Worm (Caenorhabditis elegans) whole organism, L4 larva: ENCODE results near the gene ida-1.

Experiments used
- D1046.2 ChIP-seq: fragments of 200-800 bp; sonication (Bioruptor generic); IDR thresholded peaks from 2 replicates; pipeline ENCODE4 v1.3.6; 2022; ENCODE audit warnings: missing genetic modification characterization, missing compliant biosample characterization
- F10B5.3 ChIP-seq: sonication (generic microtip); optimal IDR thresholded peaks from 2 replicates; lab custom pipeline; 2016; ENCODE audit warnings: mild to moderate bottlenecking, missing genetic modification characterization, missing compliant biosample characterization
- F37D6.2 ChIP-seq: sonication (generic microtip); optimal IDR thresholded peaks from 2 replicates; lab custom pipeline; 2016; ENCODE audit warnings: mild to moderate bottlenecking, missing genetic modification characterization, missing compliant biosample characterization
- T20F7.1 ChIP-seq: fragments of 200-800 bp; sonication (Bioruptor generic); optimal IDR thresholded peaks from 2 replicates; lab custom pipeline; 2018; ENCODE audit warnings: mild to moderate bottlenecking, missing genetic modification characterization, missing compliant biosample characterization
- Y5F2A.4 ChIP-seq: fragments of 200-800 bp; sonication (Bioruptor generic); optimal IDR thresholded peaks from 2 replicates; lab custom pipeline; 2018; ENCODE audit warnings: mild to moderate bottlenecking, missing genetic modification characterization, missing compliant biosample characterization
- aha-1 ChIP-seq: fragments of 150-350 bp; peaks from one replicate; lab custom pipeline; 2014; ENCODE audit warnings: missing biosample characterization, missing genetic modification characterization
- aly-2 ChIP-seq: sonication (generic microtip); optimal IDR thresholded peaks from 2 replicates; lab custom pipeline; 2018; ENCODE audit warnings: missing biosample characterization, missing genetic modification characterization
- arid-1 ChIP-seq: fragments of 200-800 bp; sonication (Bioruptor generic); conservative IDR thresholded peaks from 2 replicates; pipeline ENCODE4 v1.3.6; 2022; ENCODE audit warnings: missing genetic modification reagents, missing genetic modification characterization, missing compliant biosample characterization
- attf-4 ChIP-seq: sonication (generic microtip); optimal IDR thresholded peaks from 3 replicates; lab custom pipeline; 2017; ENCODE audit warnings: missing biosample characterization, missing genetic modification characterization
- ceh-20 ChIP-seq: fragments of 200-800 bp; sonication (Bioruptor generic); IDR thresholded peaks from 2 replicates; pipeline ENCODE4 v1.3.6; 2022; ENCODE audit warnings: missing genetic modification reagents, missing genetic modification characterization, missing compliant biosample characterization
- ceh-82 ChIP-seq: sonication (generic microtip); optimal IDR thresholded peaks from 2 replicates; lab custom pipeline; 2017; ENCODE audit warnings: missing biosample characterization, missing genetic modification characterization
- cey-2 ChIP-seq: sonication (generic microtip); optimal IDR thresholded peaks from 3 replicates; lab custom pipeline; 2017; ENCODE audit warnings: missing genetic modification characterization, mild to moderate bottlenecking, missing compliant biosample characterization, antibody characterized with exemption, borderline replicate concordance; ENCODE audit not compliant: insufficient read depth
- daf-12 ChIP-seq: fragments of 150-350 bp; optimal IDR thresholded peaks from 2 replicates; lab custom pipeline; 2014; ENCODE audit warnings: missing biosample characterization, missing genetic modification reagents, missing genetic modification characterization
- daf-19 ChIP-seq: fragments of 200-800 bp; sonication (Bioruptor generic); conservative IDR thresholded peaks from 2 replicates; pipeline ENCODE4 v1.3.6; 2022; ENCODE audit warnings: missing genetic modification characterization, missing compliant biosample characterization
- daf-8 ChIP-seq: fragments of 200-800 bp; sonication (Bioruptor generic); IDR thresholded peaks from 2 replicates; pipeline ENCODE4 v1.3.6; 2022; ENCODE audit warnings: missing genetic modification characterization, missing compliant biosample characterization
- dve-1 ChIP-seq: sonication (generic microtip); optimal IDR thresholded peaks from 2 replicates; lab custom pipeline; 2017; ENCODE audit warnings: antibody characterized with exemption, mild to moderate bottlenecking, missing genetic modification characterization, missing compliant biosample characterization; ENCODE audit not compliant: insufficient read depth
- fkh-10 ChIP-seq: fragments of 150-350 bp; optimal IDR thresholded peaks from 2 replicates; lab custom pipeline; 2014; ENCODE audit warnings: missing biosample characterization, missing genetic modification reagents, missing genetic modification characterization
- jun-1 ChIP-seq: fragments of 150-350 bp; optimal IDR thresholded peaks from 2 replicates; lab custom pipeline; 2014; ENCODE audit warnings: missing biosample characterization, missing genetic modification reagents, missing genetic modification characterization
- lin-13 ChIP-seq: fragments of 150-350 bp; optimal IDR thresholded peaks from 2 replicates; lab custom pipeline; 2014; ENCODE audit warnings: missing biosample characterization, missing genetic modification reagents, missing genetic modification characterization
- lin-39 ChIP-seq: fragments of 150-350 bp; optimal IDR thresholded peaks from 2 replicates; lab custom pipeline; 2014; ENCODE audit warnings: missing biosample characterization, missing genetic modification reagents, missing genetic modification characterization
- madf-5 ChIP-seq, 2 experiments: fragments of 200-800 bp; sonication (Bioruptor generic); IDR thresholded peaks; 2 replicates each; pipeline ENCODE4 v1.3.6; 2022; ENCODE audit warnings: missing compliant biosample characterization in 2 of 2, missing genetic modification characterization in 2 of 2
- madf-9 ChIP-seq: fragments of 200-800 bp; sonication (Bioruptor generic); conservative IDR thresholded peaks from 2 replicates; pipeline ENCODE4 v1.3.6; 2022; ENCODE audit warnings: missing genetic modification reagents, missing genetic modification characterization, missing compliant biosample characterization
- mdl-1 ChIP-seq, 2 experiments: fragments of 150-350 bp in 1 of 2; sonication (generic microtip) in 1 of 2; optimal IDR thresholded peaks; 2 replicates each; lab custom pipeline; 2014 to 2017; ENCODE audit warnings: missing biosample characterization in 2 of 2, missing genetic modification characterization in 2 of 2
- mdt-29 ChIP-seq: fragments of 200-800 bp; sonication (Bioruptor generic); IDR thresholded peaks from 2 replicates; pipeline ENCODE4 v1.3.6; 2022; ENCODE audit warnings: missing genetic modification reagents, missing genetic modification characterization, missing compliant biosample characterization
- mep-1 ChIP-seq: fragments of 150-350 bp; sonication (generic microtip); optimal IDR thresholded peaks from 3 replicates; lab custom pipeline; 2014; ENCODE audit warnings: missing biosample characterization, missing genetic modification characterization
- mes-2 ChIP-seq: sonication (generic microtip); optimal IDR thresholded peaks from 2 replicates; lab custom pipeline; 2016; ENCODE audit warnings: missing genotype, mild to moderate bottlenecking, missing genetic modification characterization, missing compliant biosample characterization; ENCODE audit not compliant: poor library complexity, severe bottlenecking
- mxl-2 ChIP-seq: fragments of 200-800 bp; sonication (Bioruptor generic); conservative IDR thresholded peaks from 2 replicates; pipeline ENCODE4 v1.3.6; 2022; ENCODE audit warnings: missing genetic modification reagents, missing genetic modification characterization, missing compliant biosample characterization
- mxl-3 ChIP-seq: fragments of 200-800 bp; sonication (Bioruptor generic); optimal IDR thresholded peaks from 2 replicates; lab custom pipeline; 2018; ENCODE audit warnings: mild to moderate bottlenecking, missing genetic modification characterization, missing compliant biosample characterization
- nhr-102 ChIP-seq: sonication (generic microtip); optimal IDR thresholded peaks from 2 replicates; lab custom pipeline; 2016; ENCODE audit warnings: mild to moderate bottlenecking, missing genetic modification characterization, moderate library complexity, missing compliant biosample characterization
- nhr-11 ChIP-seq: fragments of 150-350 bp; optimal IDR thresholded peaks from 2 replicates; lab custom pipeline; 2014; ENCODE audit warnings: missing biosample characterization, missing genetic modification characterization
- nhr-237 ChIP-seq: sonication (generic microtip); optimal IDR thresholded peaks from 2 replicates; lab custom pipeline; 2017; ENCODE audit warnings: missing biosample characterization, missing genetic modification characterization
- nhr-28 ChIP-seq: fragments of 150-350 bp; optimal IDR thresholded peaks from 2 replicates; lab custom pipeline; 2014; ENCODE audit warnings: missing biosample characterization, missing genetic modification characterization
- nhr-42 ChIP-seq: fragments of 200-800 bp; sonication (Bioruptor generic); IDR thresholded peaks from 2 replicates; pipeline ENCODE4 v1.3.6; 2022; ENCODE audit warnings: missing genetic modification characterization, missing compliant biosample characterization
- nhr-48 ChIP-seq: sonication (generic microtip); optimal IDR thresholded peaks from 2 replicates; lab custom pipeline; 2016; ENCODE audit warnings: mild to moderate bottlenecking, missing genetic modification characterization, missing compliant biosample characterization
- nhr-76 ChIP-seq: fragments of 150-350 bp; optimal IDR thresholded peaks from 2 replicates; lab custom pipeline; 2014; ENCODE audit warnings: missing biosample characterization, missing genetic modification characterization
- pha-4 ChIP-seq, 2 experiments: fragments of 150-350 bp in 1 of 2; fragments of 200-800 bp in 1 of 2; sonication (Bioruptor generic) in 1 of 2; IDR thresholded peaks in 1 of 2; optimal IDR thresholded peaks in 1 of 2; 2 replicates each; pipeline versions ENCODE4 v1.3.6 to Lab custom; 2014 to 2022; ENCODE audit warnings: missing genetic modification characterization in 2 of 2, missing genetic modification reagents in 2 of 2, missing biosample characterization in 1 of 2, missing compliant biosample characterization in 1 of 2
- php-3 ChIP-seq: fragments of 200-800 bp; sonication (Bioruptor generic); IDR thresholded peaks from 2 replicates; pipeline ENCODE4 v1.3.6; 2022; ENCODE audit warnings: missing genetic modification reagents, missing genetic modification characterization, missing compliant biosample characterization
- pqm-1 ChIP-seq: sonication (generic microtip); optimal IDR thresholded peaks from 2 replicates; lab custom pipeline; 2017; ENCODE audit warnings: missing biosample characterization, missing genetic modification characterization
- rbr-2 ChIP-seq: sonication (generic microtip); optimal IDR thresholded peaks from 2 replicates; lab custom pipeline; 2016; ENCODE audit warnings: missing genotype, missing genetic modification characterization, missing compliant biosample characterization
- saeg-2 ChIP-seq: fragments of 200-800 bp; sonication (Bioruptor generic); IDR thresholded peaks from 2 replicates; pipeline ENCODE4 v1.3.6; 2022; ENCODE audit warnings: missing genetic modification reagents, missing genetic modification characterization, missing compliant biosample characterization
- sdz-12 ChIP-seq: fragments of 200-800 bp; sonication (Bioruptor generic); optimal IDR thresholded peaks from 2 replicates; lab custom pipeline; 2018; ENCODE audit warnings: mild to moderate bottlenecking, missing genetic modification characterization, missing compliant biosample characterization
- set-16 ChIP-seq: fragments of 200-800 bp; sonication (Bioruptor generic); IDR thresholded peaks from 2 replicates; pipeline ENCODE4 v1.3.6; 2022; ENCODE audit warnings: missing genetic modification reagents, missing genetic modification characterization, missing compliant biosample characterization
- spr-3 ChIP-seq: fragments of 200-800 bp; sonication (Bioruptor generic); optimal IDR thresholded peaks from 2 replicates; lab custom pipeline; 2018; ENCODE audit warnings: mild to moderate bottlenecking, missing genetic modification characterization, missing compliant biosample characterization
- tag-97 ChIP-seq: fragments of 200-800 bp; sonication (Bioruptor generic); IDR thresholded peaks from 2 replicates; pipeline ENCODE4 v1.3.6; 2022; ENCODE audit warnings: missing genetic modification characterization, missing compliant biosample characterization
- tra-1 ChIP-seq: fragments of 200-800 bp; sonication (Bioruptor generic); IDR thresholded peaks from 2 replicates; pipeline ENCODE4 v1.3.6; 2022; ENCODE audit warnings: missing genetic modification reagents, missing genetic modification characterization, missing compliant biosample characterization
- unc-130 ChIP-seq: sonication (generic microtip); optimal IDR thresholded peaks from 2 replicates; lab custom pipeline; 2016; ENCODE audit warnings: missing genetic modification reagents, missing genetic modification characterization, missing compliant biosample characterization
- unc-62 ChIP-seq, 3 experiments: fragments of 150-350 bp in 1 of 3; sonication (generic microtip); optimal IDR thresholded peaks in 2 of 3; peaks in 1 of 3; 1 replicate in 1 of 3; 2 replicates in 2 of 3; lab custom pipeline; 2014 to 2017; ENCODE audit warnings: missing biosample characterization in 3 of 3, missing genetic modification characterization in 3 of 3, missing genetic modification reagents in 3 of 3, missing genotype in 1 of 3
- vab-7 ChIP-seq: fragments of 200-800 bp; sonication (Bioruptor generic); IDR thresholded peaks from 2 replicates; pipeline ENCODE4 v1.3.6; 2022; ENCODE audit warnings: missing genetic modification reagents, missing genetic modification characterization, missing compliant biosample characterization
- zfp-2 ChIP-seq: sonication (generic microtip); optimal IDR thresholded peaks from 2 replicates; lab custom pipeline; 2016; ENCODE audit warnings: mild to moderate bottlenecking, missing genetic modification characterization, missing compliant biosample characterization
- zip-2 ChIP-seq: fragments of 150-350 bp; optimal IDR thresholded peaks from 2 replicates; lab custom pipeline; 2014; ENCODE audit warnings: missing biosample characterization, missing genetic modification characterization
- ztf-11 ChIP-seq: fragments of 150-350 bp; optimal IDR thresholded peaks from 2 replicates; lab custom pipeline; 2014; ENCODE audit warnings: missing biosample characterization, missing genetic modification characterization

Gene ida-1

DNA sequence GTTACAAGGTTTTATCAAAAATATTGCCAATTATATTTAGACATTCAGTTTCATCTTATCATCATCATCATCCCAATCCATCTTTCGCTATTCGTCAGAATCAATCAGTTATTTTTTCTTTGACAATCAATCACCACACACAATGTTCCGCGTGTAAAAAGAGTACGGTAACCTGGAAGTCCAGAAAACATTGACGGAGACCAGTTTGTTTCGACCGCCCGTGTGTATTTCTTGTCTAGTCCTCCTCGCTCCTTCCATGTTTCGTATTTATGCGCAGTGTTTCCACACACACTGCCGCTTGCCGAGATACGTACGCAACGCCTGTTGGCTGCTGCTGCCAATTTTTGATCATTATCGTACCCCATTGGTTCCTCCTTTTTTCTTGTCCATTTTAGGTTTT, 44.7 kb upstream of the ida-1 start (continued):
- TF ChIP-seq nhr-48 (tag; lab: Kevin White, UChicago) (peak; percentile 64), ztf-11 (tag; lab: Kevin White, UChicago) (no peak), zip-2 (tag; lab: Kevin White, UChicago) (no peak), zfp-2 (tag; lab: Kevin White, UChicago) (no peak), madf-5 (GFP tag; IDR thresholded peaks at IDR 0.05; lab: Robert Waterston, UW) (no peak), fkh-10 (GFP tag; lab: Kevin White, UChicago) (no peak), jun-1 (tag; lab: Kevin White, UChicago) (no peak), aha-1 (tag; lab: Kevin White, UChicago) (peak; percentile 83), php-3 (no peak), rbr-2 (tag; lab: Kevin White, UChicago) (peak; percentile 22), lin-13 (GFP tag; lab: Kevin White, UChicago) (no peak), saeg-2 (GFP tag; lab: Robert Waterston, UW) (no peak), mdl-1 (tag; optimal IDR thresholded peaks at IDR 0.05; lab: Kevin White, UChicago) (peak in 1 of 2 experiments; percentile 80), madf-9 (GFP tag; lab: Robert Waterston, UW) (0 out of 2 replicates have a peak, but pooled peaks have one; percentile 42), set-16 (GFP tag; lab: Robert Waterston, UW) (no peak), ceh-82 (no peak), arid-1 (GFP tag; lab: Robert Waterston, UW) (no peak), nhr-28 (tag; lab: Kevin White, UChicago) (peak; percentile 86), pha-4 (GFP tag; IDR thresholded peaks at IDR 0.05; lab: Robert Waterston, UW) (no peak), pha-4 (tag; optimal IDR thresholded peaks at IDR 0.05; lab: Kevin White, UChicago) (no peak), cey-2 (tag; lab: Kevin White, UChicago) (no peak), tra-1 (GFP tag; lab: Robert Waterston, UW) (no peak), spr-3 (no peak), F37D6.2 (tag; lab: Kevin White, UChicago) (no peak), mes-2 (tag; lab: Kevin White, UChicago) (peak; percentile 41), pqm-1 (peak; percentile 4), nhr-11 (tag; lab: Kevin White, UChicago) (no peak), sdz-12 (GFP tag; lab: Kevin White, UChicago) (no peak), dve-1 (peak; percentile 41), unc-130 (GFP tag; lab: Kevin White, UChicago) (no peak), attf-4 (no peak), Y5F2A.4 (no peak), tag-97 (no peak), nhr-42 (GFP tag; lab: Robert Waterston, UW) (no peak), mxl-2 (GFP tag; lab: Robert Waterston, UW) (no peak), nhr-102 (tag; lab: Kevin White, UChicago) (no peak), daf-8 (GFP tag; lab: Robert Waterston, UW) (no peak), daf-12 (tag; lab: Kevin White, UChicago) (no peak), unc-62 (GFP tag; optimal IDR thresholded peaks at IDR 0.05 in 1 of 2; lab: Kevin White, UChicago) (peak in 1 of 2 experiments; percentile 76), unc-62 (tag; optimal IDR thresholded peaks at IDR 0.05; lab: Kevin White, UChicago) (no peak), lin-39 (tag; lab: Kevin White, UChicago) (no peak), daf-19 (GFP tag; lab: Robert Waterston, UW) (no peak), mdt-29 (no peak), nhr-76 (tag; lab: Kevin White, UChicago) (no peak), D1046.2 (GFP tag; lab: Robert Waterston, UW) (no peak), nhr-237 (tag; lab: Kevin White, UChicago) (no peak), mxl-3 (GFP tag; lab: Kevin White, UChicago) (peak; percentile 95), aly-2 (tag; lab: Kevin White, UChicago) (no peak), vab-7 (GFP tag; lab: Robert Waterston, UW) (no peak), mep-1 (tag; lab: Kevin White, UChicago) (peak; percentile 53), ceh-20 (GFP tag; lab: Robert Waterston, UW) (0 out of 2 replicates have a peak, but pooled peaks have one; percentile 37), T20F7.1 (no peak), F10B5.3 (tag; lab: Kevin White, UChicago) (no peak)
